Fruit fly (Drosophila melanogaster): ENCODE results near the gene CG10680.

CG10680 gene

DNA sequence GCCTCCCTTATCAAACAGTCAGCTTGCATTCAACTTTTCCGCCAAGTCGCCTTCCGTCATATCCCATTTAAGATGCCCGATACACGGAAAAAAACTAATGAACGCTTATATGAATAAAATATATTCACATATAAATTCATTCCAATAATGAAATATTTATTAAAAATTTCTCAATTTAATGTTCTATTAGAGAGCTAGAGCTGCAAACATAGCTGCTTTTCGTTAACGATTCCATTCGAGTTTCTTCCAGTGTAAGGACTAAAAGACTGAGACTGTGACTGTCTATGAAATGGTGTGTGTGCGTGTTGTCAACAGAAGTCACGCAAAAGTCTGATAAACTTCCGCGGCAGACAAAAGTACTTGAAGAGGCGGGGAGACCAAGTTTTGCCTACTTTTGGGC is 33.8 kb upstream of the CG10680 start (continued):
- TF ChIP-seq CG17361 (GFP tag; IDR thresholded peaks at IDR 0.05) (peak; percentile 54; the same call in 1 of the 3 replicates), CG10147 (GFP tag; optimal IDR thresholded peaks at IDR 0.05) (peak; percentile 34), jing (GFP tag; optimal IDR thresholded peaks at IDR 0.05) (no peak), CG4707 (GFP tag; optimal IDR thresholded peaks at IDR 0.05) (peak; percentile 29), PHDP (tag; optimal IDR thresholded peaks at IDR 0.05) (peak; percentile 53), fru (optimal IDR thresholded peaks at IDR 0.05) (no peak), dmrt99B (tag; optimal IDR thresholded peaks at IDR 0.05) (peak; percentile 71), CG18599 (GFP tag; optimal IDR thresholded peaks at IDR 0.05) (peak; percentile 82), tap (tag; optimal IDR thresholded peaks at IDR 0.05) (peak; percentile 28), GATAe (GFP tag; conservative IDR thresholded peaks at IDR 0.05) (no peak), unpg (GFP tag; optimal IDR thresholded peaks at IDR 0.05) (peak; percentile 42), chif (GFP tag; optimal IDR thresholded peaks at IDR 0.05) (no peak), D (optimal IDR thresholded peaks at IDR 0.05) (no peak), D (GFP tag; optimal IDR thresholded peaks at IDR 0.05) (peak; percentile 23), fd102C (GFP tag; optimal IDR thresholded peaks at IDR 0.05) (no peak), Fer1 (GFP tag; optimal IDR thresholded peaks at IDR 0.05) (peak; percentile 78), CG5245 (GFP tag; optimal IDR thresholded peaks at IDR 0.05) (no peak), ham (GFP tag; IDR thresholded peaks at IDR 0.05) (no peak), hkb (optimal IDR thresholded peaks at IDR 0.05) (no peak), hkb (GFP tag; IDR thresholded peaks at IDR 0.05) (peak; percentile 71), CG3065 (GFP tag; optimal IDR thresholded peaks at IDR 0.05) (no peak), CG15514 (GFP tag; optimal IDR thresholded peaks at IDR 0.05) (peak; percentile 21), tio (GFP tag; optimal IDR thresholded peaks at IDR 0.05) (peak; percentile 16), CG10267 (tag; optimal IDR thresholded peaks at IDR 0.05) (peak; percentile 29), Hr78 (GFP tag; optimal IDR thresholded peaks at IDR 0.05) (no peak), pzg (GFP tag; optimal IDR thresholded peaks at IDR 0.05) (no peak), Sox102F (GFP tag; optimal IDR thresholded peaks at IDR 0.05) (peak; percentile 61), eyg (GFP tag; optimal IDR thresholded peaks at IDR 0.05) (no peak), bsh (GFP tag; optimal IDR thresholded peaks at IDR 0.05) (peak in 1 of 2 experiments; percentile 54), Meics (GFP tag; optimal IDR thresholded peaks at IDR 0.05) (peak; percentile 57), CG33557 (GFP tag; optimal IDR thresholded peaks at IDR 0.05) (no peak), Hand (GFP tag; optimal IDR thresholded peaks at IDR 0.05) (no peak), tin (GFP tag; optimal IDR thresholded peaks at IDR 0.05) (peak; percentile 19), CG18619 (GFP tag; optimal IDR thresholded peaks at IDR 0.05) (peak; percentile 29), sisA (GFP tag; IDR thresholded peaks at IDR 0.05) (peak; percentile 52), nau (GFP tag; optimal IDR thresholded peaks at IDR 0.05) (peak; percentile 33), C15 (GFP tag; IDR thresholded peaks at IDR 0.05) (no peak), CG9437 (GFP tag; optimal IDR thresholded peaks at IDR 0.05) (peak; percentile 35), CG2889 (GFP tag; IDR thresholded peaks at IDR 0.05) (no peak), CG3847 (GFP tag; IDR thresholded peaks at IDR 0.05) (no peak), CG17802 (tag; optimal IDR thresholded peaks at IDR 0.05) (no peak), run (tag; optimal IDR thresholded peaks at IDR 0.05) (no peak), cwo (GFP tag; optimal IDR thresholded peaks at IDR 0.05) (peak; percentile 50), slou (GFP tag; optimal IDR thresholded peaks at IDR 0.05) (peak; percentile 10), D19A (tag; optimal IDR thresholded peaks at IDR 0.05) (peak; percentile 23), Blimp-1 (GFP tag; optimal IDR thresholded peaks at IDR 0.05) (peak; percentile 47), Spps (tag; optimal IDR thresholded peaks at IDR 0.05) (no peak), zfh2 (GFP tag; optimal IDR thresholded peaks at IDR 0.05) (no peak), pan (optimal IDR thresholded peaks at IDR 0.05) (no peak), pan (GFP tag; optimal IDR thresholded peaks at IDR 0.05 in 1 of 2, IDR thresholded peaks at IDR 0.05 in 1 of 2) (peak in 1 of 2 experiments; percentile 48)

Data from whole organism, embryonic.